Fruit fly (Drosophila melanogaster) whole organism, embryonic: ENCODE measurements around the gene CG12560.

ENCODE experiments used
- Blimp-1 ChIP-seq: fragments of 200-800 bp; sonication (Bioruptor generic); optimal IDR thresholded peaks from 3 replicates; lab custom pipeline; 2018; ENCODE audit warnings: missing biosample characterization, missing genetic modification characterization, mild to moderate bottlenecking, moderate library complexity, missing genetic modification reagents
- CG10147 ChIP-seq: fragments of 200-800 bp; sonication (Bioruptor generic); optimal IDR thresholded peaks from 2 replicates; lab custom pipeline; 2019; ENCODE audit warnings: missing biosample characterization, mild to moderate bottlenecking, missing genetic modification characterization, moderate library complexity
- CG10543 ChIP-seq: fragments of 200-800 bp; sonication (Bioruptor generic); optimal IDR thresholded peaks from 3 replicates; lab custom pipeline; 2017; ENCODE audit warnings: missing biosample characterization, mild to moderate bottlenecking, missing genetic modification characterization, moderate library complexity
- CG11247 ChIP-seq: fragments of 200-800 bp; sonication (Bioruptor generic); IDR thresholded peaks from 2 replicates; pipeline ENCODE4 v1.3.6; 2022; ENCODE audit warnings: missing biosample characterization, missing genetic modification characterization
- CG11504 ChIP-seq: fragments of 200-800 bp; sonication (Bioruptor generic); optimal IDR thresholded peaks from 3 replicates; lab custom pipeline; 2019; ENCODE audit warnings: missing biosample characterization, mild to moderate bottlenecking, missing genetic modification characterization, moderate library complexity
- CG12071 ChIP-seq: fragments of 200-800 bp; sonication (Bioruptor generic); optimal IDR thresholded peaks from 3 replicates; lab custom pipeline; 2018; ENCODE audit warnings: missing biosample characterization, mild to moderate bottlenecking, missing genetic modification characterization
- CG12155 ChIP-seq: fragments of 200-800 bp; sonication (Bioruptor generic); optimal IDR thresholded peaks from 3 replicates; lab custom pipeline; 2016; ENCODE audit warnings: missing biosample characterization, missing genetic modification characterization
- CG13775 ChIP-seq: fragments of 200-800 bp; sonication (Bioruptor generic); optimal IDR thresholded peaks from 3 replicates; lab custom pipeline; 2017; ENCODE audit warnings: missing biosample characterization, mild to moderate bottlenecking, missing genetic modification characterization
- CG15514 ChIP-seq: fragments of 200-800 bp; sonication (Bioruptor generic); optimal IDR thresholded peaks from 3 replicates; lab custom pipeline; 2017; ENCODE audit warnings: missing biosample characterization, missing genetic modification characterization, mild to moderate bottlenecking, moderate library complexity, missing genetic modification reagents
- CG16863 ChIP-seq: fragments of 200-800 bp; sonication (Bioruptor generic); optimal IDR thresholded peaks from 3 replicates; lab custom pipeline; 2016; ENCODE audit warnings: missing biosample characterization, missing genetic modification characterization
- CG17361 ChIP-seq: fragments of 200-800 bp; sonication (Bioruptor generic); IDR thresholded peaks from 3 replicates; pipeline ENCODE4 v1.3.6; 2022; ENCODE audit warnings: missing biosample characterization, missing genetic modification characterization
- CG30403 ChIP-seq: fragments of 200-800 bp; sonication (Bioruptor generic); optimal IDR thresholded peaks from 3 replicates; lab custom pipeline; 2016; ENCODE audit warnings: missing biosample characterization, missing genetic modification characterization
- CG31388 ChIP-seq: fragments of 200-800 bp; sonication (Bioruptor generic); optimal IDR thresholded peaks from 2 replicates; lab custom pipeline; 2016; ENCODE audit warnings: missing biosample characterization, missing genetic modification characterization
- CG34224 ChIP-seq: fragments of 200-800 bp; sonication (Bioruptor generic); IDR thresholded peaks from 3 replicates; pipeline ENCODE4 v1.3.6; 2022; ENCODE audit warnings: missing biosample characterization, missing genetic modification characterization; ENCODE audit not compliant: partially characterized antibody
- CG7372 ChIP-seq: fragments of 200-800 bp; sonication (Bioruptor generic); IDR thresholded peaks from 2 replicates; pipeline ENCODE4 v1.3.6; 2022; ENCODE audit warnings: missing biosample characterization, missing genetic modification characterization
- CG7839 ChIP-seq: fragments of 200-800 bp; sonication (Bioruptor generic); optimal IDR thresholded peaks from 3 replicates; lab custom pipeline; 2018; ENCODE audit warnings: missing biosample characterization, mild to moderate bottlenecking, missing genetic modification characterization, moderate library complexity
- CG9797 ChIP-seq: fragments of 200-800 bp; sonication (Bioruptor generic); optimal IDR thresholded peaks from 3 replicates; lab custom pipeline; 2018; ENCODE audit warnings: missing biosample characterization, mild to moderate bottlenecking, missing genetic modification characterization
- CTCF ChIP-seq: fragments of 200-800 bp; sonication (Bioruptor generic); optimal IDR thresholded peaks from 2 replicates; lab custom pipeline; 2017; ENCODE audit warnings: missing biosample characterization, mild to moderate bottlenecking, missing genetic modification characterization, moderate library complexity
- Dbx ChIP-seq: fragments of 200-800 bp; sonication (Bioruptor generic); IDR thresholded peaks from 3 replicates; pipeline ENCODE4 v1.3.6; 2022; ENCODE audit warnings: missing biosample characterization, missing genetic modification characterization
- Dp ChIP-seq: fragments of 200-800 bp; sonication (Bioruptor generic); optimal IDR thresholded peaks from 2 replicates; lab custom pipeline; 2018; ENCODE audit warnings: missing biosample characterization, mild to moderate bottlenecking, missing genetic modification characterization, moderate library complexity
- Eip74EF ChIP-seq, 2 experiments: fragments of 200-800 bp in 1 of 2; fragments of >200 bp in 1 of 2; sonication (Bioruptor generic) in 1 of 2; optimal IDR thresholded peaks; 2 replicates each; lab custom pipeline; 2017 to 2019; ENCODE audit warnings: missing biosample characterization in 2 of 2, missing genetic modification characterization in 2 of 2, mild to moderate bottlenecking in 1 of 2, moderate library complexity in 1 of 2
- Fer2 ChIP-seq: fragments of 200-800 bp; sonication (Bioruptor generic); optimal IDR thresholded peaks from 2 replicates; lab custom pipeline; 2018; ENCODE audit warnings: missing biosample characterization, mild to moderate bottlenecking, missing genetic modification characterization, moderate library complexity
- HHEX ChIP-seq: fragments of 200-800 bp; sonication (Bioruptor generic); optimal IDR thresholded peaks from 3 replicates; lab custom pipeline; 2017; ENCODE audit warnings: missing biosample characterization, mild to moderate bottlenecking, missing genetic modification characterization, missing genetic modification reagents
- Hmr ChIP-seq: fragments of 200-800 bp; sonication (Bioruptor generic); optimal IDR thresholded peaks from 3 replicates; lab custom pipeline; 2017; ENCODE audit warnings: mild to moderate bottlenecking, missing biosample characterization, missing genetic modification reagents, missing genetic modification characterization
- Hsf ChIP-seq: fragments of 200-800 bp; sonication (Bioruptor generic); optimal IDR thresholded peaks from 3 replicates; lab custom pipeline; 2016; ENCODE audit warnings: missing biosample characterization, missing genetic modification characterization
- MBD-R2 ChIP-seq: fragments of 200-800 bp; sonication (Bioruptor generic); IDR thresholded peaks from 2 replicates; pipeline ENCODE4 v1.3.6; 2022; ENCODE audit warnings: missing biosample characterization, missing genetic modification characterization
- NFAT ChIP-seq: fragments of 200-800 bp; sonication (Bioruptor generic); IDR thresholded peaks from 2 replicates; pipeline ENCODE4 v1.3.6; 2022; ENCODE audit warnings: missing biosample characterization, missing genetic modification characterization
- Rfx ChIP-seq: fragments of 200-800 bp; sonication (Bioruptor generic); IDR thresholded peaks from 2 replicates; pipeline ENCODE4 v1.3.6; 2022; ENCODE audit warnings: missing biosample characterization, missing genetic modification characterization
- Sox100B ChIP-seq: fragments of 200-800 bp; sonication (Bioruptor generic); optimal IDR thresholded peaks from 3 replicates; lab custom pipeline; 2018; ENCODE audit warnings: missing biosample characterization, mild to moderate bottlenecking, missing genetic modification characterization
- Sry-δ ChIP-seq: fragments of 200-800 bp; sonication (Bioruptor generic); optimal IDR thresholded peaks from 2 replicates; lab custom pipeline; 2016; ENCODE audit warnings: missing biosample characterization, missing genetic modification characterization
- chinmo ChIP-seq: fragments of 200-800 bp; sonication (Bioruptor generic); IDR thresholded peaks from 4 replicates; pipeline ENCODE4 v1.3.6; 2022; ENCODE audit warnings: missing biosample characterization, missing genetic modification characterization; ENCODE audit not compliant: partially characterized antibody
- ci ChIP-seq: fragments of 200-800 bp; sonication (Bioruptor generic); IDR thresholded peaks from 3 replicates; pipeline ENCODE4 v1.3.6; 2022; ENCODE audit warnings: missing biosample characterization, missing genetic modification characterization
- her ChIP-seq: fragments of 200-800 bp; sonication (Bioruptor generic); optimal IDR thresholded peaks from 2 replicates; lab custom pipeline; 2016; ENCODE audit warnings: missing biosample characterization, missing genetic modification characterization
- ken ChIP-seq: fragments of 200-800 bp; sonication (Bioruptor generic); IDR thresholded peaks from 3 replicates; pipeline ENCODE4 v1.3.6; 2022; ENCODE audit warnings: missing biosample characterization, missing genetic modification characterization
- lola ChIP-seq, 3 experiments: fragments of >200 bp in 2 of 3; fragments of 200-800 bp in 1 of 3; sonication (Bioruptor generic) in 1 of 3; optimal IDR thresholded peaks; 2 replicates each; lab custom pipeline; 2017 to 2019; ENCODE audit warnings: missing biosample characterization in 3 of 3, missing genetic modification characterization in 3 of 3, mild to moderate bottlenecking in 1 of 3, moderate library complexity in 1 of 3
- nerfin-2 ChIP-seq: fragments of 200-800 bp; sonication (Bioruptor generic); IDR thresholded peaks from 2 replicates; pipeline ENCODE4 v1.3.6; 2022; ENCODE audit warnings: missing biosample characterization, missing genetic modification characterization; ENCODE audit not compliant: partially characterized antibody
- peb ChIP-seq: fragments of 200-800 bp; sonication (Bioruptor generic); IDR thresholded peaks from 2 replicates; pipeline ENCODE4 v1.3.6; 2022; ENCODE audit warnings: missing biosample characterization, missing genetic modification characterization
- prd ChIP-seq, 3 experiments: fragments of >200 bp in 2 of 3; fragments of 200-800 bp in 1 of 3; sonication (Bioruptor generic) in 1 of 3; optimal IDR thresholded peaks in 2 of 3; IDR thresholded peaks in 1 of 3; 2 replicates in 2 of 3; 3 replicates in 1 of 3; pipeline versions ENCODE4 v1.3.6 to Lab custom; 2017 to 2022; ENCODE audit warnings: missing biosample characterization in 1 of 3, missing genetic modification characterization in 1 of 3
- shn ChIP-seq: fragments of 200-800 bp; sonication (Bioruptor generic); optimal IDR thresholded peaks from 3 replicates; lab custom pipeline; 2016; ENCODE audit warnings: missing biosample characterization, missing genetic modification characterization
- sisA ChIP-seq: fragments of 200-800 bp; sonication (Bioruptor generic); IDR thresholded peaks from 2 replicates; pipeline ENCODE4 v1.3.6; 2022; ENCODE audit warnings: missing biosample characterization, missing genetic modification characterization
- sug ChIP-seq: fragments of 200-800 bp; optimal IDR thresholded peaks from 2 replicates; lab custom pipeline; 2019; ENCODE audit warnings: missing biosample characterization, mild to moderate bottlenecking, missing genetic modification characterization, moderate library complexity
- tll ChIP-seq, 2 experiments: fragments of 200-800 bp in 1 of 2; fragments of >200 bp in 1 of 2; sonication (Bioruptor generic) in 1 of 2; optimal IDR thresholded peaks; 2 replicates each; lab custom pipeline; 2017 to 2019; ENCODE audit warnings: missing biosample characterization in 2 of 2, missing genetic modification characterization in 2 of 2, mild to moderate bottlenecking in 1 of 2, moderate library complexity in 1 of 2
- unc-4 ChIP-seq: fragments of 200-800 bp; sonication (Bioruptor generic); IDR thresholded peaks from 2 replicates; pipeline ENCODE4 v1.3.6; 2022; ENCODE audit warnings: missing biosample characterization, missing genetic modification characterization; ENCODE audit not compliant: partially characterized antibody
- vfl ChIP-seq: fragments of 200-800 bp; sonication (Bioruptor generic); optimal IDR thresholded peaks from 2 replicates; lab custom pipeline; 2016; ENCODE audit warnings: missing biosample characterization, missing genetic modification characterization
- wdn ChIP-seq: fragments of 200-800 bp; sonication (Bioruptor generic); IDR thresholded peaks from 2 replicates; pipeline ENCODE4 v1.3.6; 2022; ENCODE audit warnings: missing biosample characterization, missing genetic modification characterization
- zfh1 ChIP-seq: fragments of 200-800 bp; sonication (Bioruptor generic); IDR thresholded peaks from 3 replicates; pipeline ENCODE4 v1.3.6; 2022; ENCODE audit warnings: missing biosample characterization, missing genetic modification characterization

The CG12560 gene

DNA sequence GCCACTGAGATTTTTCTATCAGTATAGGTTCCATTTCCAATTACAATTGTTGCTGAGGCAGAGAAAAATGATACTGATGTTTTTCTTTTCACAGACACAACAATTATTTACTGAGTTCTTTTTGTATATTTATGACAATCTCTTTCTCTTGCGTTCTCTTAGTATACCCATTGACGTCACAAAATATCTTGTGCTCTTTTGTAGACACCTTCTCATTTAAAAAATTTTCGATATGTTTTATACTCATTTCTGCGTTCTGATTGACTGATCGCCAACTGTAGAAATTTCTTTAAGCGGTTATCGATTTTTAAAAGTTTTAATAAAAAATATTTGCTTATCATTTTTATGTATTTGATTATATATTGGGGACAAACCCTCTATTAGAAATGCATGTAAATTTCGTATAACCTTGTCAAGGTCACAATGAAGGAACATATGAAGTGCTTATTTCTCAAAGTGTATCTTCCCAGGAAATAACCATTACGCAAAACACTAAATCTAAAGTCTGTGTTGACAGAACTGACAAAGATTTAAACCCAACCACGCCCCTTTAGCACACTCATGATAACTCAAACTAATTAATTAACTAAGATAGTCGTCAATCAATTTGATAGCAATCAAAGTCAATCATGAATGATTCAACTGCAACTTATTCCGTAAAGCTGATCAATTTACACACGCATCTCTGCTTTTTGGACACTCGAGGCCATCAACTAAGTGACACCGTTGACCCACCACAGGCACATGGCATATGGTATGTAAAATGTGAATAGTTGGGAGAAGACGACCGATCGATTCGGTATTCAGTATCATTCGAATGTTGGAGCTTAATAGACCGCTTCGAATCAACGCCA, 1.6 kb upstream of the CG12560 start, which contains the start of the genes Glyat and Tg (continued):
- TF ChIP-seq Dp, result peak; percentile 77
- TF ChIP-seq tll (GFP tag; optimal IDR thresholded peaks at IDR 0.05; lab: Kevin White, UChicago), result no peak
- no peak for TF ChIP-seq peb (GFP tag; lab: Robert Waterston, UW)
- 0 out of 4 replicates have a peak, but pooled peaks have one; percentile 24 for TF ChIP-seq chinmo
- 0 out of 3 replicates have a peak, but pooled peaks have one; percentile 26 for TF ChIP-seq zfh1 (GFP tag; lab: Robert Waterston, UW)
- peak; percentile 40 for TF ChIP-seq CG7839 (tag; lab: Kevin White, UChicago)
- peak; percentile 73 for TF ChIP-seq Rfx
- peak in 1 of 2 experiments; percentile 53 for TF ChIP-seq Eip74EF (GFP tag; optimal IDR thresholded peaks at IDR 0.05; lab: Kevin White, UChicago)
- TF ChIP-seq prd (optimal IDR thresholded peaks at IDR 0.05; lab: Kevin White, UChicago), result no peak
- peak; percentile 28; the same call in 1 of the 3 replicates for TF ChIP-seq prd (GFP tag; IDR thresholded peaks at IDR 0.05; lab: Robert Waterston, UW)
- TF ChIP-seq CG7372 (GFP tag; lab: Robert Waterston, UW), result peak; percentile 27; the same call in 1 of the 2 replicates
- peak; percentile 20 for TF ChIP-seq CG30403
- TF ChIP-seq unc-4 (GFP tag; lab: Robert Waterston, UW), result peak; percentile 49; the same call in 1 of the 2 replicates
- no peak for TF ChIP-seq lola (GFP tag; optimal IDR thresholded peaks at IDR 0.05; lab: Kevin White, UChicago)
- TF ChIP-seq CG10543, result peak; percentile 11
- no peak for TF ChIP-seq CTCF (GFP tag; lab: Kevin White, UChicago)
- peak; percentile 66; the same call in 2 of the 3 replicates for TF ChIP-seq CG34224 (GFP tag; lab: Robert Waterston, UW)
- peak; percentile 61 for TF ChIP-seq NFAT (GFP tag; lab: Robert Waterston, UW)
- no peak for TF ChIP-seq vfl (GFP tag; lab: Kevin White, UChicago)
- no peak for TF ChIP-seq CG16863 (GFP tag; lab: Kevin White, UChicago)
- TF ChIP-seq CG10147, result no peak
- peak; percentile 19 for TF ChIP-seq Hmr
- TF ChIP-seq MBD-R2 (GFP tag; lab: Robert Waterston, UW), result 0 out of 2 replicates have a peak, but pooled peaks have one; percentile 6
- TF ChIP-seq Blimp-1 (GFP tag; lab: Kevin White, UChicago), result peak; percentile 1
- TF ChIP-seq ken (GFP tag; lab: Robert Waterston, UW), result 0 out of 3 replicates have a peak, but pooled peaks have one; percentile 42
- TF ChIP-seq CG11504 (tag; lab: Kevin White, UChicago), result peak; percentile 51
- TF ChIP-seq shn (GFP tag; lab: Kevin White, UChicago), result no peak
- TF ChIP-seq ci (GFP tag; lab: Robert Waterston, UW), result peak; percentile 50; the same call in 2 of the 3 replicates
- TF ChIP-seq Hsf (GFP tag; lab: Kevin White, UChicago), result no peak
- TF ChIP-seq her, result peak; percentile 99
- peak; percentile 19 for TF ChIP-seq Fer2 (tag; lab: Kevin White, UChicago)
- TF ChIP-seq Dbx, result peak; percentile 45; the same call in 2 of the 3 replicates
- no peak for TF ChIP-seq CG12155 (GFP tag; lab: Kevin White, UChicago)
- peak; percentile 1 for TF ChIP-seq HHEX (GFP tag; lab: Kevin White, UChicago)
- no peak for TF ChIP-seq CG9797 (GFP tag; lab: Kevin White, UChicago)
- TF ChIP-seq sisA (GFP tag; lab: Robert Waterston, UW), result no peak
- TF ChIP-seq CG15514 (GFP tag; lab: Kevin White, UChicago), result no peak
- TF ChIP-seq wdn, result 0 out of 2 replicates have a peak, but pooled peaks have one; percentile 18
- TF ChIP-seq CG13775, result peak; percentile 9
- peak; percentile 49; the same call in 1 of the 2 replicates for TF ChIP-seq nerfin-2 (GFP tag; lab: Robert Waterston, UW)
- TF ChIP-seq CG12071 (GFP tag; lab: Kevin White, UChicago), result no peak
- peak; percentile 9 for TF ChIP-seq Sox100B (GFP tag; lab: Kevin White, UChicago)
- TF ChIP-seq CG17361 (GFP tag; lab: Robert Waterston, UW), result 0 out of 3 replicates have a peak, but pooled peaks have one; percentile 30
- peak; percentile 40; the same call in 1 of the 2 replicates for TF ChIP-seq CG11247 (GFP tag; lab: Robert Waterston, UW)
- TF ChIP-seq sug (tag; lab: Kevin White, UChicago), result peak; percentile 19
- TF ChIP-seq CG31388 (GFP tag; lab: Kevin White, UChicago), result no peak
- TF ChIP-seq Sry-δ (GFP tag; lab: Kevin White, UChicago), result peak; percentile 25
